Fruit fly (Drosophila melanogaster): ENCODE measurements around the gene E2f1.

- TF ChIP-seq CTCF (optimal IDR thresholded peaks at IDR 0.05), result no peak
- TF ChIP-seq CG8478 (optimal IDR thresholded peaks at IDR 0.05), result no peak
Observed at dm6 chr3R:21591370-21591743, 69.3 kb downstream of the E2f1 start.

All from S2 (cell line).